Worm (Caenorhabditis elegans) whole organism, L4/young adult: ENCODE results near the gene F22E5.20.

ENCODE experiments used
- W03F9.2 ChIP-seq: fragments of 150-350 bp; optimal IDR thresholded peaks from 2 replicates; lab custom pipeline; 2014; ENCODE audit warnings: missing biosample characterization, missing genetic modification characterization
- him-1 ChIP-seq: sonication (generic microtip); optimal IDR thresholded peaks from 2 replicates; lab custom pipeline; 2016; ENCODE audit warnings: missing genotype, missing genetic modification reagents, missing genetic modification characterization, missing compliant biosample characterization

- TF ChIP-seq W03F9.2 (tag; lab: Kevin White, UChicago) (no peak), him-1 (tag; lab: Kevin White, UChicago) (no peak)
These were observed 44.2 kb downstream of the F22E5.20 start, which contains the start of gene sri-37 for ce11 chrII:2629270-2629669.
